Worm (Caenorhabditis elegans): ENCODE measurements around the gene T22C8.6.

T22C8.6 gene

ce11 chrII:8630088-8630487 is at the start of gene T22C8.6:
Gene T22C8.6, minus strand, starts transcription at chrII:8630281.
- no peak for TF ChIP-seq elt-1 (tag; optimal IDR thresholded peaks at IDR 0.05)
- TF ChIP-seq snpc-4 (tag; optimal IDR thresholded peaks at IDR 0.05): no peak
- TF ChIP-seq blmp-1 (tag; optimal IDR thresholded peaks at IDR 0.05; ENCODE audit: insufficient read depth): peak; percentile 17

DNA sequence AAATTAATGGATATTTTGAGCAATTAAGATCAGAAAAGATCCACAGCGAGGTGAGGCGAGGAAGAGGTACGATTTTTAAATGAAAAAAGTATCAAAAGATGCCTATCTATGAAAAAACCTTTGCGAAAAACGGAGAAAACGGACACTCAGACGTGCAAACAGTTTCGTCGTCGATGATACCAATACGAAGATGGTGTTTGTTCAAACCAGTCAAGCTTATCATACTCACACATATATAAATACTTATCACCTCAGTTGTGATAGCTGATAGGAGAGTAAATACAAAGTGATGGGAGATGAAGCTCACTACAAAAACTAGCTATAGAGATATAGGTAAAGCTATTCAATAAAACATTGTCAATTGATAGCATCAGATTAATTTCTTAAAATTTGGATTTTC is 49.7 kb upstream of the T22C8.6 start:
- TF ChIP-seq lin-39 (tag; optimal IDR thresholded peaks at IDR 0.05) (no peak), fos-1 (tag; optimal IDR thresholded peaks at IDR 0.05) (peak; percentile 40), skn-1 (tag; optimal IDR thresholded peaks at IDR 0.05) (no peak), elt-1 (tag; optimal IDR thresholded peaks at IDR 0.05) (no peak), elt-3 (tag; optimal IDR thresholded peaks at IDR 0.05) (no peak), ztf-4 (tag; optimal IDR thresholded peaks at IDR 0.05) (no peak), ZK546.5 (tag; optimal IDR thresholded peaks at IDR 0.05) (no peak)

ce11 chrII:8675369-8675768 is 45.3 kb upstream of the T22C8.6 start:
- TF ChIP-seq ztf-4 (tag; optimal IDR thresholded peaks at IDR 0.05): no peak
- no peak for TF ChIP-seq gmeb-1 (tag; optimal IDR thresholded peaks at IDR 0.05)
- TF ChIP-seq sma-3 (GFP tag; optimal IDR thresholded peaks at IDR 0.05): no peak
- no peak for TF ChIP-seq dmd-4 (tag; optimal IDR thresholded peaks at IDR 0.05)
- TF ChIP-seq alr-1 (tag; optimal IDR thresholded peaks at IDR 0.05): no peak
- no peak for TF ChIP-seq ama-1 (optimal IDR thresholded peaks at IDR 0.05)
- no peak for TF ChIP-seq nhr-11 (tag; optimal IDR thresholded peaks at IDR 0.05)
- peak; percentile 16 for TF ChIP-seq nhr-25 (tag; optimal IDR thresholded peaks at IDR 0.05)

DNA sequence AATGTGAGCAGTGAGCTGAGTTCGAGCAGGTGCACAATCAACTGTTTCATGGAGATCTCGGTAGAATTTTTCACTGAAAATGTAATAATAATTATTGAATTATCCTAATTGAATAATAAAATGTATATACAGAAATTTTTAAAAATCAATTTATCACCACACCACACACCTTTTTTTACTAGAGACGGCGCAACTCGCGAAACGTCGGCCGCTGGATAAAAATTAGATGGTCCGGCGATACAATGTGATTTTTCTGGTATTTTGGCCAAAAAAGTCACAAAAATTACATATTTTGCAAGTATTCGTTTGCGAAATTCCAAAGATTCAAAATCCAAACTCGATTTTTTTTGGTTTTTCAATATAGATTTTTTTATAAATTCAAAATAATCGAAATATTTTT is 40.8 kb upstream of the T22C8.6 start:
- TF ChIP-seq snpc-4 (tag; optimal IDR thresholded peaks at IDR 0.05): peak; percentile 35
- TF ChIP-seq peb-1 (tag; optimal IDR thresholded peaks at IDR 0.05): no peak

- no peak for TF ChIP-seq egl-27 (tag; optimal IDR thresholded peaks at IDR 0.05)
These were observed 38.8 kb upstream of the T22C8.6 start for ce11 chrII:8668871-8669270.

ce11 chrII:8664533-8664932 is 34.5 kb upstream of the T22C8.6 start, which contains the start of gene etc-1:
Gene etc-1, plus strand, starts transcription at chrII:8664833.
- no peak for TF ChIP-seq lin-39 (tag; optimal IDR thresholded peaks at IDR 0.05)
- no peak for TF ChIP-seq lin-11 (tag; optimal IDR thresholded peaks at IDR 0.05)
- TF ChIP-seq ztf-4 (tag; optimal IDR thresholded peaks at IDR 0.05): no peak
- no peak for TF ChIP-seq nhr-237 (tag; optimal IDR thresholded peaks at IDR 0.05)
- no peak for TF ChIP-seq aly-2 (tag; optimal IDR thresholded peaks at IDR 0.05)
- no peak for TF ChIP-seq zag-1 (tag; optimal IDR thresholded peaks at IDR 0.05)
- no peak for TF ChIP-seq gmeb-1 (tag; optimal IDR thresholded peaks at IDR 0.05)
- TF ChIP-seq mab-5 (tag; optimal IDR thresholded peaks at IDR 0.05): no peak
- TF ChIP-seq ztf-1 (GFP tag; conservative IDR thresholded peaks at IDR 0.05): no peak
- no peak for TF ChIP-seq elt-1 (tag; optimal IDR thresholded peaks at IDR 0.05)
- TF ChIP-seq alr-1 (tag; optimal IDR thresholded peaks at IDR 0.05): no peak

- TF ChIP-seq peb-1 (tag; optimal IDR thresholded peaks at IDR 0.05): no peak
- no peak for TF ChIP-seq aly-2 (tag; optimal IDR thresholded peaks at IDR 0.05)
- no peak for TF ChIP-seq zag-1 (tag; optimal IDR thresholded peaks at IDR 0.05)
- peak; percentile 21 for TF ChIP-seq fos-1 (tag; optimal IDR thresholded peaks at IDR 0.05)
- TF ChIP-seq mbf-1 (tag; optimal IDR thresholded peaks at IDR 0.05): no peak
- TF ChIP-seq nhr-11 (tag; optimal IDR thresholded peaks at IDR 0.05): no peak
- no peak for TF ChIP-seq unc-39 (tag; optimal IDR thresholded peaks at IDR 0.05)
- no peak for TF ChIP-seq lin-11 (tag; optimal IDR thresholded peaks at IDR 0.05)
- peak in 1 of 2 experiments; percentile 74 for TF ChIP-seq lsy-2 (tag; optimal IDR thresholded peaks at IDR 0.05)
- TF ChIP-seq dmd-4 (tag; optimal IDR thresholded peaks at IDR 0.05): no peak
- no peak for TF ChIP-seq elt-3 (tag; optimal IDR thresholded peaks at IDR 0.05)
- TF ChIP-seq mab-5 (tag; optimal IDR thresholded peaks at IDR 0.05): no peak
- no peak for TF ChIP-seq ztf-1 (GFP tag; conservative IDR thresholded peaks at IDR 0.05)
- TF ChIP-seq nhr-10 (tag; optimal IDR thresholded peaks at IDR 0.05): no peak
- no peak for TF ChIP-seq snpc-4 (tag; optimal IDR thresholded peaks at IDR 0.05)
- TF ChIP-seq lin-39 (tag; optimal IDR thresholded peaks at IDR 0.05): no peak
- peak; percentile 24 for TF ChIP-seq nhr-6 (tag; optimal IDR thresholded peaks at IDR 0.05)
- no peak for TF ChIP-seq gmeb-1 (tag; optimal IDR thresholded peaks at IDR 0.05)
- no peak for TF ChIP-seq ztf-11 (tag; optimal IDR thresholded peaks at IDR 0.05)
- peak; percentile 84 for TF ChIP-seq unc-55 (GFP tag; optimal IDR thresholded peaks at IDR 0.05)
- TF ChIP-seq nhr-129 (tag; optimal IDR thresholded peaks at IDR 0.05): peak; percentile 48
- no peak for TF ChIP-seq R02D3.7 (tag; optimal IDR thresholded peaks at IDR 0.05)
- no peak for TF ChIP-seq ama-1 (optimal IDR thresholded peaks at IDR 0.05)
- peak in 1 of 2 experiments; percentile 1 for TF ChIP-seq mdl-1 (tag; optimal IDR thresholded peaks at IDR 0.05)
- TF ChIP-seq C34F6.9 (tag; optimal IDR thresholded peaks at IDR 0.05): peak; percentile 88
- no peak for TF ChIP-seq nhr-23 (tag; optimal IDR thresholded peaks at IDR 0.05)
- TF ChIP-seq sma-3 (GFP tag; optimal IDR thresholded peaks at IDR 0.05): no peak
- TF ChIP-seq skn-1 (tag; optimal IDR thresholded peaks at IDR 0.05): no peak
- TF ChIP-seq sem-4 (tag; optimal IDR thresholded peaks at IDR 0.05): no peak
- TF ChIP-seq ztf-4 (tag; optimal IDR thresholded peaks at IDR 0.05): no peak
- TF ChIP-seq sma-9 (GFP tag; optimal IDR thresholded peaks at IDR 0.05): peak; percentile 21
- TF ChIP-seq sma-9 (tag; optimal IDR thresholded peaks at IDR 0.05): no peak
- TF ChIP-seq egl-27 (tag; optimal IDR thresholded peaks at IDR 0.05): no peak
These were observed 31.5 kb upstream of the T22C8.6 start, which contains the start of the genes piga-1 and eif-2Bepsilon for ce11 chrII:8661539-8661938. Gene piga-1, minus strand, starts transcription at chrII:8661712. Gene eif-2Bepsilon, plus strand, starts transcription at chrII:8661869.

Measured in whole organism, L2 larva.